Worm (Caenorhabditis elegans): Measurements from ENCODE around the gene irld-7.

DNA sequence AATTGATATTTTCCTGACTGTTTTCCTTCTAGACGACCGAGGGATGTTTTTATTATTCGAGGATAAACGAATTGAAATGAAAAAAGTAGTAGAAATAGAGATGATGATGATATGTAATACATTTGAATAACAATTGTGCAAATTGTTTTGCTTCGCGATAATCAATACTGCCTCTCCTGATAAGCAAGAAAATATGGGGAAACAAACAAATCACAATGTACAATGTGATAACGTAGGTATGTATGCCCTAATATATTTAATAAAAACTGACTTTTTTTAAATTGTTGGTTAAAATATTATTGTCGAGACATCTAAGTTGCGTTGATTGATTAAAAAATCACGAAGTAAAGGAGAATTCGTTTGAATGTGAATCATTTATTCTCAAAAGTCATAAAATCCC is 37.6 kb downstream of the irld-7 start, which contains the start of gene cest-5.2:
- TF ChIP-seq dao-5 (tag; optimal IDR thresholded peaks at IDR 0.05) (no peak), him-1 (tag; optimal IDR thresholded peaks at IDR 0.05) (no peak), W03F9.2 (tag; optimal IDR thresholded peaks at IDR 0.05) (no peak)

Data from whole organism, L4/young adult.